Worm (Caenorhabditis elegans) whole organism, mixed stage, embryonic: ENCODE measurements around the gene ttr-3.

ENCODE experiments used
- lin-13 ChIP-seq: fragments of 150-350 bp; optimal IDR thresholded peaks from 2 replicates; lab custom pipeline; 2014; ENCODE audit warnings: missing biosample characterization, missing genetic modification characterization
- lsy-2 ChIP-seq: fragments of 150-350 bp; optimal IDR thresholded peaks from 2 replicates; lab custom pipeline; 2014; ENCODE audit warnings: missing biosample characterization, missing genetic modification characterization
- mep-1 ChIP-seq: fragments of 150-350 bp; optimal IDR thresholded peaks from 2 replicates; lab custom pipeline; 2017; ENCODE audit warnings: missing biosample characterization, missing genetic modification reagents, missing genetic modification characterization, inconsistent platforms
- nhr-12 ChIP-seq: fragments of 150-350 bp; optimal IDR thresholded peaks from 2 replicates; lab custom pipeline; 2014; ENCODE audit warnings: missing biosample characterization, missing genetic modification characterization
- nhr-76 ChIP-seq: sonication (generic microtip); optimal IDR thresholded peaks from 2 replicates; lab custom pipeline; 2017; ENCODE audit warnings: missing biosample characterization, missing genetic modification characterization
- ztf-11 ChIP-seq: fragments of 150-350 bp; optimal IDR thresholded peaks from 2 replicates; lab custom pipeline; 2014; ENCODE audit warnings: missing biosample characterization, missing genetic modification characterization

ce11 chrIII:9964416-9964815 lies 37.9 kb upstream of the ttr-3 start:
- TF ChIP-seq nhr-12 (tag; lab: Kevin White, UChicago) (no peak), nhr-76 (no peak), ztf-11 (no peak), lin-13 (tag; lab: Kevin White, UChicago) (no peak), mep-1 (tag; lab: Kevin White, UChicago) (no peak), lsy-2 (tag; lab: Kevin White, UChicago) (no peak)
